Fruit fly (Drosophila melanogaster) whole organism, embryonic: Measurements from ENCODE around the gene Nepl20.

Source experiments
- B-H1 ChIP-seq: fragments of 200-800 bp; sonication (Bioruptor generic); IDR thresholded peaks from 3 replicates; pipeline ENCODE4 v1.3.6; 2022; ENCODE audit warnings: missing biosample characterization, missing genetic modification characterization
- CG16813 ChIP-seq: fragments of 200-800 bp; sonication (Bioruptor generic); IDR thresholded peaks from 3 replicates; pipeline ENCODE4 v1.3.6; 2022; ENCODE audit warnings: missing biosample characterization, missing genetic modification characterization; ENCODE audit not compliant: partially characterized antibody
- CG18011 ChIP-seq: fragments of 200-800 bp; sonication (Bioruptor generic); optimal IDR thresholded peaks from 2 replicates; lab custom pipeline; 2017; ENCODE audit warnings: missing biosample characterization, missing genetic modification characterization, mild to moderate bottlenecking, moderate library complexity, missing genotype
- Dref ChIP-seq: fragments of 200-800 bp; sonication (Bioruptor generic); IDR thresholded peaks from 2 replicates; pipeline ENCODE4 v1.3.6; 2022; ENCODE audit warnings: missing biosample characterization, missing genetic modification characterization
- PHDP ChIP-seq: fragments of 200-800 bp; sonication (Bioruptor generic); optimal IDR thresholded peaks from 3 replicates; lab custom pipeline; 2018; ENCODE audit warnings: missing biosample characterization, mild to moderate bottlenecking, missing genetic modification characterization, moderate library complexity
- pan ChIP-seq, 4 experiments: fragments of >200 bp in 3 of 4; fragments of 200-800 bp in 1 of 4; sonication (Bioruptor generic) in 1 of 4; optimal IDR thresholded peaks in 3 of 4; IDR thresholded peaks in 1 of 4; 2 replicates each; pipeline versions ENCODE4 v1.3.6 to Lab custom; 2017 to 2022; ENCODE audit warnings: missing biosample characterization in 2 of 4, missing genetic modification characterization in 2 of 4, mixed read lengths in 1 of 4
- run ChIP-seq: fragments of 200-800 bp; sonication (Bioruptor generic); optimal IDR thresholded peaks from 3 replicates; lab custom pipeline; 2018; ENCODE audit warnings: missing biosample characterization, mild to moderate bottlenecking, missing genetic modification characterization
- tx ChIP-seq: fragments of 200-800 bp; sonication (Bioruptor generic); optimal IDR thresholded peaks from 2 replicates; lab custom pipeline; 2016; ENCODE audit warnings: missing biosample characterization, missing genetic modification characterization
- usp ChIP-seq: fragments of >200 bp; optimal IDR thresholded peaks from 2 replicates; lab custom pipeline; 2017; ENCODE audit warnings: missing biosample characterization, missing genetic modification characterization

DNA sequence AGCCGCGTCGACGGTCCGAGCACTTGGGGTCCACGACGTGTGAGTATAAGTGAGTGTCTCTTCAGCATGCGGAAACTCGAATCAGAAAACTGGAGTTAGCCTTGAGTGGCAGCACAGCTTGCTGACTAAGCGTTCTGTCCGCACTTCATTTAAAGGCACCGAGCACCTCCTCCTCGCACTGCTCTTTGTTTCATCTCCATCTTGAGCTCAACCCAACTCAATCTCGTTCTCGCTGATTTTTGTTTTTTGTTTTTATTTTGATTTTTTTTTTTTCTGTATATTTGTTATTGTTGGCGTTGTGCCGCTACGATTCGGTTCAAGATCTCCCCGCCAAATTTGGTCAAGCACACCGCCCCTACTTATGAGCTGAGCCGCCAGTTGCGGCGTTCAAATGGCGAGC lies 14.4 kb downstream of the Nepl20 start:
- no peak for TF ChIP-seq B-H1 (GFP tag; lab: Robert Waterston, UW)
- TF ChIP-seq usp (GFP tag; lab: Kevin White, UChicago) = no peak
- no peak for TF ChIP-seq tx (GFP tag; lab: Kevin White, UChicago)
- no peak for TF ChIP-seq PHDP (tag; lab: Kevin White, UChicago)
- no peak for TF ChIP-seq CG18011 (GFP tag; lab: Kevin White, UChicago)
- no peak for TF ChIP-seq pan (optimal IDR thresholded peaks at IDR 0.05; lab: Kevin White, UChicago)
- no peak for TF ChIP-seq pan (GFP tag; optimal IDR thresholded peaks at IDR 0.05 in 1 of 2, IDR thresholded peaks at IDR 0.05 in 1 of 2)
- no peak for TF ChIP-seq CG16813 (GFP tag; lab: Robert Waterston, UW)
- no peak for TF ChIP-seq run (tag; lab: Kevin White, UChicago)
- TF ChIP-seq Dref = no peak
